In the genomic region with DNA sequence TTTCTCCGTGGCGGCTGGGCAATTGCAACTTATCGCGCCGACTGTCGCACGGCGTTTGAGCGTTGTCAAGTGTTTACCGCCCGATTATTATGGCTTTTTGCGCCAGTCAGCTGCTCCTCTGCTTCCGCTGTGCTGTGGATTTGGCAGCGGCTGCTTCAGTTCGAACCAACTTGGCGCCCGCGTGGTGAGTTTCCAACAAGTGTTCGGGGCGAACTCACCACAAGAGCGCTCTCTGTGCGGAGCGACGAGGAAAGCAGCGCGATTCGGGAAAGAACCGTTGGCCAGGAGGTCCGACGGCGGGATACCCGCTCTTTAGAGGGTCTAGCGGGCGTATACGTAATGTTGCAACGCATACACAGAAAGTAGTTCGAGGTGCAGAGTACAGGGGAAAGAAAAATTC, we compare ENCODE assay signal across 3 fruit fly cellular contexts.
TF ChIP-seq lines count a peak whose summit lies in the region.

NKCC (minus strand) TSS at position 57 of the 400 bp plus-strand sequence.

- TF ChIP-seq CTCF in whole organism, embryonic (GFP tag; optimal IDR thresholded peaks at IDR 0.05; lab: Kevin White, UChicago) = no peak

TF ChIP-seq in whole organism, embryonic, 481 proteins besides CTCF, POLR2A, EP300 and RAD21 (continues in another document):
- TF ChIP-seq Adf1 (GFP tag; IDR thresholded peaks at IDR 0.05; lab: Robert Waterston, UW) = peak; percentile 57
- peak; percentile 30 for TF ChIP-seq CG12769 (tag; optimal IDR thresholded peaks at IDR 0.05; lab: Kevin White, UChicago)
- peak; percentile 82 for TF ChIP-seq Med (GFP tag; lab: Kevin White, UChicago)
- TF ChIP-seq chinmo (GFP tag; IDR thresholded peaks at IDR 0.05; lab: Robert Waterston, UW; ENCODE audit: partially characterized antibody) = 0 out of 4 replicates have a peak, but pooled peaks have one; percentile 34
- TF ChIP-seq exex (tag; optimal IDR thresholded peaks at IDR 0.05; lab: Kevin White, UChicago) = peak; percentile 4
- TF ChIP-seq MBD-R2 (GFP tag; IDR thresholded peaks at IDR 0.05; lab: Robert Waterston, UW) = 0 out of 2 replicates have a peak, but pooled peaks have one; percentile 18
- 0 out of 2 replicates have a peak, but pooled peaks have one; percentile 4 for TF ChIP-seq sens-2 (GFP tag; IDR thresholded peaks at IDR 0.05; lab: Robert Waterston, UW)
- no peak for TF ChIP-seq CG32767 (GFP tag; IDR thresholded peaks at IDR 0.05; lab: Robert Waterston, UW)
- TF ChIP-seq CG14014 (GFP tag; IDR thresholded peaks at IDR 0.05; lab: Robert Waterston, UW) = 0 out of 2 replicates have a peak, but pooled peaks have one; percentile 12
- TF ChIP-seq E2f2 (GFP tag; IDR thresholded peaks at IDR 0.05; lab: Robert Waterston, UW) = peak; percentile 46; the same call in 1 of the 2 replicates
- 0 out of 3 replicates have a peak, but pooled peaks have one; percentile 15 for TF ChIP-seq vnd (GFP tag; IDR thresholded peaks at IDR 0.05; lab: Robert Waterston, UW; ENCODE audit: partially characterized antibody)
- TF ChIP-seq danr (GFP tag; IDR thresholded peaks at IDR 0.05; lab: Robert Waterston, UW) = no peak
- TF ChIP-seq D19B (GFP tag; optimal IDR thresholded peaks at IDR 0.05; lab: Kevin White, UChicago) = peak; percentile 27
- TF ChIP-seq Deaf1 (tag; optimal IDR thresholded peaks at IDR 0.05; lab: Kevin White, UChicago) = peak; percentile 80
- TF ChIP-seq CG8290 (GFP tag; optimal IDR thresholded peaks at IDR 0.05; lab: Kevin White, UChicago) = no peak
- TF ChIP-seq CG8290 (tag; optimal IDR thresholded peaks at IDR 0.05; lab: Kevin White, UChicago) = peak in 1 of 2 experiments; percentile 3
- peak; percentile 15 for TF ChIP-seq CG34376 (GFP tag; optimal IDR thresholded peaks at IDR 0.05; lab: Kevin White, UChicago)
- no peak for TF ChIP-seq eve (GFP tag; optimal IDR thresholded peaks at IDR 0.05; lab: Kevin White, UChicago)
- TF ChIP-seq BEAF-32 (GFP tag; optimal IDR thresholded peaks at IDR 0.05; lab: Kevin White, UChicago) = no peak
- TF ChIP-seq Pdp1 (GFP tag; optimal IDR thresholded peaks at IDR 0.05; lab: Kevin White, UChicago) = peak in 1 of 2 experiments; percentile 3
- TF ChIP-seq CG13424 (tag; optimal IDR thresholded peaks at IDR 0.05; lab: Kevin White, UChicago) = no peak
- peak; percentile 29; the same call in 1 of the 2 replicates for TF ChIP-seq CG13287 (GFP tag; IDR thresholded peaks at IDR 0.05; lab: Robert Waterston, UW; ENCODE audit: partially characterized antibody)
- TF ChIP-seq Dp (GFP tag; optimal IDR thresholded peaks at IDR 0.05; lab: Kevin White, UChicago) = peak; percentile 10
- no peak for TF ChIP-seq chif (GFP tag; optimal IDR thresholded peaks at IDR 0.05; lab: Kevin White, UChicago)
- TF ChIP-seq wek (GFP tag; optimal IDR thresholded peaks at IDR 0.05; lab: Kevin White, UChicago) = no peak
- TF ChIP-seq CG34224 (GFP tag; IDR thresholded peaks at IDR 0.05; lab: Robert Waterston, UW; ENCODE audit: partially characterized antibody) = no peak

TF ChIP-seq in whole organism, pupa, 21 proteins besides CTCF, POLR2A, EP300 and RAD21:
- TF ChIP-seq CG13204 (GFP tag; optimal IDR thresholded peaks at IDR 0.05; lab: Kevin White, UChicago) (peak; percentile 12), CG4496 (GFP tag; IDR thresholded peaks at IDR 0.05; lab: Robert Waterston, UW) (no peak)

TF ChIP-seq in whole organism, wandering third instar larva, 38 proteins besides CTCF, POLR2A, EP300 and RAD21:
- TF ChIP-seq Rel (GFP tag; optimal IDR thresholded peaks at IDR 0.05; lab: Kevin White, UChicago) (no peak), Rel (tag; optimal IDR thresholded peaks at IDR 0.05; lab: Kevin White, UChicago) (peak; percentile 90), OdsH (GFP tag; optimal IDR thresholded peaks at IDR 0.05; lab: Kevin White, UChicago) (no peak)
TF ChIP-seq in whole organism, wandering third instar larva: peak in this region for 1.
